Worm (Caenorhabditis elegans) whole organism, early embryonic: ENCODE results near the gene acs-20.

ENCODE experiments used
- F13C5.2 ChIP-seq: sonication (generic microtip); optimal IDR thresholded peaks from 2 replicates; lab custom pipeline; 2017; ENCODE audit warnings: mild to moderate bottlenecking, missing genetic modification characterization, inconsistent platforms, missing compliant biosample characterization
- aly-1 ChIP-seq: sonication (generic microtip); optimal IDR thresholded peaks from 2 replicates; lab custom pipeline; 2016; ENCODE audit warnings: missing genetic modification characterization, missing compliant biosample characterization
- ama-1 ChIP-seq: fragments of 150-350 bp; optimal IDR thresholded peaks from 2 replicates; lab custom pipeline; 2014
- ceh-36 ChIP-seq: sonication (generic microtip); optimal IDR thresholded peaks from 2 replicates; lab custom pipeline; 2016; ENCODE audit warnings: missing genetic modification characterization, inconsistent platforms, missing compliant biosample characterization
- ets-7 ChIP-seq: sonication (generic microtip); optimal IDR thresholded peaks from 2 replicates; lab custom pipeline; 2016; ENCODE audit warnings: missing genotype, missing genetic modification characterization, missing compliant biosample characterization
- flt-1 ChIP-seq: fragments of 200-800 bp; sonication (Bioruptor generic); IDR thresholded peaks from 2 replicates; pipeline ENCODE4 v1.3.6; 2022; ENCODE audit warnings: missing genetic modification characterization, missing compliant biosample characterization
- hmbx-1 ChIP-seq: sonication (generic microtip); optimal IDR thresholded peaks from 2 replicates; lab custom pipeline; 2016; ENCODE audit warnings: mild to moderate bottlenecking, missing genetic modification characterization, missing compliant biosample characterization
- hmg-4 ChIP-seq: fragments of 200-800 bp; sonication (Bioruptor generic); optimal IDR thresholded peaks from 2 replicates; lab custom pipeline; 2018; ENCODE audit warnings: mild to moderate bottlenecking, missing genetic modification characterization, missing compliant biosample characterization
- scrt-1 ChIP-seq: fragments of 200-800 bp; sonication (Bioruptor generic); IDR thresholded peaks from 2 replicates; pipeline ENCODE4 v1.3.6; 2022; ENCODE audit warnings: missing genetic modification characterization, missing compliant biosample characterization
- sea-1 ChIP-seq: fragments of 200-800 bp; sonication (Bioruptor generic); conservative IDR thresholded peaks from 2 replicates; pipeline ENCODE4 v1.3.6; 2022; ENCODE audit warnings: missing genetic modification characterization, missing compliant biosample characterization
- tbx-11 ChIP-seq: fragments of 200-800 bp; sonication (Bioruptor generic); IDR thresholded peaks from 2 replicates; pipeline ENCODE4 v1.3.6; 2022; ENCODE audit warnings: missing genetic modification characterization, missing compliant biosample characterization

DNA sequence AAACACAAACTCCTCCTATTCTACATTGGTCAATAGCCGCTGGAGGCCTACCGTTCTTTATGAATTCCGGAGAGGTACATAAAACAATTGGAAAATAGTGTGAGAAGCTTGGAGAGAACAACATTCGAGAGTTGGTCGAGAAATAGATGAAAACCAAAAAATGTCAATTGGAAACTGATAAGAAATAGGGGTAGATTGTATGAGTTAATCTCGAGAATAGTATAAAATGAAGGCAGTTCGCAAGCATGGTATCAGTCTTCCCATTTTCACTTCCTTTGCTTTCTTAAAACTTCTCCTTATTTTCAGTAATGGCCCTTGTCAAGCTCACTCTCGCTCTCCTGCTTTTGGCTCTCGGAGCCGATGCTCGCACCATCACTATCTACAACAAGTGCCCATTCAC, 15.6 kb downstream of the acs-20 start, which contains the start of gene thn-2:
- TF ChIP-seq tbx-11 (GFP tag; lab: Robert Waterston, UW) (no peak), ama-1 (lab: Kevin White, UChicago) (no peak), hmg-4 (GFP tag; lab: Kevin White, UChicago) (no peak), ets-7 (tag; lab: Kevin White, UChicago) (no peak), flt-1 (no peak), hmbx-1 (no peak), scrt-1 (no peak), ceh-36 (no peak), aly-1 (tag; lab: Kevin White, UChicago) (no peak), sea-1 (no peak), F13C5.2 (tag; lab: Kevin White, UChicago) (no peak)
